Worm (Caenorhabditis elegans) whole organism, late embryonic: ENCODE results near the gene fem-1.

ENCODE experiments used
- ama-1 ChIP-seq: fragments of 150-350 bp; optimal IDR thresholded peaks from 2 replicates; lab custom pipeline; 2014
- ceh-2 ChIP-seq: sonication (generic microtip); optimal IDR thresholded peaks from 2 replicates; lab custom pipeline; 2016; ENCODE audit warnings: missing genotype, missing genetic modification characterization, missing compliant biosample characterization
- ceh-34 ChIP-seq: sonication (generic microtip); optimal IDR thresholded peaks from 2 replicates; lab custom pipeline; 2016; ENCODE audit warnings: mild to moderate bottlenecking, missing genetic modification characterization, missing compliant biosample characterization
- ceh-9 ChIP-seq: sonication (generic microtip); optimal IDR thresholded peaks from 2 replicates; lab custom pipeline; 2016; ENCODE audit warnings: mild to moderate bottlenecking, missing genetic modification characterization, inconsistent platforms, missing compliant biosample characterization
- che-1 ChIP-seq: sonication (generic microtip); optimal IDR thresholded peaks from 2 replicates; lab custom pipeline; 2016; ENCODE audit warnings: mild to moderate bottlenecking, missing genetic modification characterization, missing compliant biosample characterization
- dve-1 ChIP-seq: sonication (generic microtip); optimal IDR thresholded peaks from 2 replicates; lab custom pipeline; 2017; ENCODE audit warnings: antibody characterized with exemption, mild to moderate bottlenecking, missing genetic modification characterization, missing compliant biosample characterization
- elt-4 ChIP-seq: sonication (generic microtip); optimal IDR thresholded peaks from 2 replicates; lab custom pipeline; 2016; ENCODE audit warnings: missing genetic modification characterization, missing compliant biosample characterization
- fkh-10 ChIP-seq: fragments of 150-350 bp; optimal IDR thresholded peaks from 2 replicates; lab custom pipeline; 2014; ENCODE audit warnings: missing biosample characterization, missing genetic modification reagents, missing genetic modification characterization
- nhr-11 ChIP-seq: fragments of 150-350 bp; optimal IDR thresholded peaks from 2 replicates; lab custom pipeline; 2014; ENCODE audit warnings: missing biosample characterization, missing genetic modification characterization
- npax-4 ChIP-seq: sonication (generic microtip); optimal IDR thresholded peaks from 2 replicates; lab custom pipeline; 2016; ENCODE audit warnings: missing genetic modification characterization, missing compliant biosample characterization
- pag-3 ChIP-seq: sonication (generic microtip); optimal IDR thresholded peaks from 2 replicates; lab custom pipeline; 2016; ENCODE audit warnings: missing compliant biosample characterization, missing genetic modification characterization, borderline replicate concordance
- unc-55 ChIP-seq: sonication (generic microtip); optimal IDR thresholded peaks from 2 replicates; lab custom pipeline; 2017; ENCODE audit warnings: missing biosample characterization, missing genetic modification reagents, missing genetic modification characterization
- unc-86 ChIP-seq: sonication (generic microtip); optimal IDR thresholded peaks from 2 replicates; lab custom pipeline; 2016; ENCODE audit warnings: missing genetic modification characterization, missing compliant biosample characterization

ce11 chrIV:5561059-5561458 is 23.3 kb upstream of the fem-1 start:
- TF ChIP-seq nhr-11 (tag; lab: Kevin White, UChicago) (no peak), fkh-10 (GFP tag; lab: Kevin White, UChicago) (no peak), ceh-9 (tag; lab: Kevin White, UChicago) (no peak), pag-3 (tag; lab: Kevin White, UChicago) (no peak), che-1 (tag; lab: Kevin White, UChicago) (no peak), dve-1 (no peak), npax-4 (tag; lab: Kevin White, UChicago) (no peak), ama-1 (lab: Kevin White, UChicago) (no peak), elt-4 (tag; lab: Kevin White, UChicago) (no peak), ceh-34 (tag; lab: Kevin White, UChicago) (no peak), unc-86 (tag; lab: Kevin White, UChicago) (no peak), ceh-2 (tag; lab: Kevin White, UChicago) (no peak), unc-55 (no peak)
